Worm (Caenorhabditis elegans) whole organism, L1 larva: ENCODE measurements around the gene F07G6.10.
"Not testable (repeated sequence)": the region's sequence is repeated elsewhere in the genome, so short reads cannot be mapped to it uniquely, and the experiment has no call there.

Experiments
- aly-2 ChIP-seq: fragments of 150-350 bp; optimal IDR thresholded peaks from 2 replicates; lab custom pipeline; 2014; ENCODE audit warnings: missing biosample characterization, missing genetic modification characterization
- ama-1 ChIP-seq: fragments of 150-350 bp; optimal IDR thresholded peaks from 2 replicates; lab custom pipeline; 2014
- ces-1 ChIP-seq: fragments of 150-350 bp; optimal IDR thresholded peaks from 2 replicates; lab custom pipeline; 2014; ENCODE audit warnings: missing biosample characterization, missing genetic modification reagents, missing genetic modification characterization
- egl-13 ChIP-seq: sonication (generic microtip); optimal IDR thresholded peaks from 2 replicates; lab custom pipeline; 2016; ENCODE audit warnings: missing genotype, missing genetic modification reagents, missing genetic modification characterization, missing compliant biosample characterization
- egl-27 ChIP-seq, 2 experiments: fragments of 150-350 bp in 1 of 2; sonication (generic microtip); optimal IDR thresholded peaks; 3 replicates each; lab custom pipeline; 2017 to 2018; ENCODE audit warnings: missing biosample characterization in 2 of 2, missing genetic modification characterization in 2 of 2, missing genetic modification reagents in 2 of 2
- elt-3 ChIP-seq, 6 experiments: fragments of 150-350 bp in 1 of 6; sonication (generic microtip); optimal IDR thresholded peaks; 2 replicates each; lab custom pipeline; 2017 to 2018; ENCODE audit warnings: missing biosample characterization in 6 of 6, missing genetic modification characterization in 6 of 6, inconsistent platforms in 1 of 6
- fkh-10 ChIP-seq: sonication (generic microtip); optimal IDR thresholded peaks from 2 replicates; lab custom pipeline; 2017; ENCODE audit warnings: missing biosample characterization, missing genetic modification reagents, missing genetic modification characterization
- mdl-1 ChIP-seq, 2 experiments: fragments of 150-350 bp; optimal IDR thresholded peaks; 2 replicates each; lab custom pipeline; 2014 to 2017; ENCODE audit warnings: missing biosample characterization in 2 of 2, missing genetic modification characterization in 2 of 2, inconsistent platforms in 1 of 2
- nhr-237 ChIP-seq: fragments of 150-350 bp; optimal IDR thresholded peaks from 2 replicates; lab custom pipeline; 2014; ENCODE audit warnings: missing biosample characterization, missing genetic modification characterization
- nhr-76 ChIP-seq: sonication (generic microtip); optimal IDR thresholded peaks from 2 replicates; lab custom pipeline; 2017; ENCODE audit warnings: missing biosample characterization, missing genetic modification characterization
- snpc-4 ChIP-seq: fragments of 150-350 bp; optimal IDR thresholded peaks from 2 replicates; lab custom pipeline; 2014; ENCODE audit warnings: missing biosample characterization, missing genetic modification characterization
- tbx-2 ChIP-seq: sonication (generic microtip); optimal IDR thresholded peaks from 2 replicates; lab custom pipeline; 2016; ENCODE audit warnings: missing genetic modification characterization, missing compliant biosample characterization
- unc-130 ChIP-seq: fragments of 150-350 bp; optimal IDR thresholded peaks from 2 replicates; lab custom pipeline; 2017; ENCODE audit warnings: missing biosample characterization, missing genetic modification characterization, inconsistent platforms

DNA sequence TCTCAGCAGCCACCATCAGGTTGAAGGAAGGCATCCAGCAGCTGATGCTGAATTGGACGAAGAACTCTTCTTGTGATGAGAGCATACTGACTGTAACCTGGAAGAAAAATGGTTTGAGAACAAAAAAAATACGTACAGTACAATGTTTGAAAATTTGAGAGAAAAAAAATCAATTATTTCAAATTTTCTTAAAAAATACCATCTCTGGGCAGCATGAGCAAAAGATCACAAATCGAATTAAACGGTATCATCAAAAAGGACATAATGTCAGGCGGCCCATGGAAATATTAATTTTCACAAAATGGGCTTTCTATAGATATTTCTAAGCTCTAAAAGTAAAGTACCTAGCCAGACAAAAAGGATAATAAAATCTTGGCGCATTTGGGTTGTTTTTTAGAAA lies 8.4 kb downstream of the F07G6.10 start, which contains the start of gene Y75D11A.3:
- TF ChIP-seq nhr-237; elt-3 (tag; optimal IDR thresholded peaks at IDR 0.05; lab: Kevin White, UChicago); ama-1 (lab: Kevin White, UChicago); tbx-2; mdl-1 (tag; optimal IDR thresholded peaks at IDR 0.05; lab: Kevin White, UChicago); ces-1 (GFP tag; lab: Kevin White, UChicago); aly-2 (tag; lab: Kevin White, UChicago); egl-13 (tag; lab: Kevin White, UChicago); snpc-4; nhr-76; fkh-10 (GFP tag; lab: Kevin White, UChicago); egl-27 (tag; optimal IDR thresholded peaks at IDR 0.05; lab: Kevin White, UChicago); unc-130 (tag; lab: Kevin White, UChicago): not testable (repeated sequence)
